Fruit fly (Drosophila melanogaster) Kc167 (cell line): ENCODE data around the gene CG44532.

Source experiments
- Myc ChIP-seq: fragments of >200 bp; optimal IDR thresholded peaks from 2 replicates; lab custom pipeline; 2017; ENCODE audit warnings: missing external identifiers
- h ChIP-seq: fragments of >200 bp; optimal IDR thresholded peaks from 3 replicates; lab custom pipeline; 2018; ENCODE audit warnings: missing external identifiers
- insv ChIP-seq: fragments of >200 bp; optimal IDR thresholded peaks from 3 replicates; lab custom pipeline; 2018; ENCODE audit warnings: missing external identifiers
- psq ChIP-seq: fragments of >200 bp; optimal IDR thresholded peaks from 2 replicates; lab custom pipeline; 2017; ENCODE audit warnings: missing external identifiers

DNA sequence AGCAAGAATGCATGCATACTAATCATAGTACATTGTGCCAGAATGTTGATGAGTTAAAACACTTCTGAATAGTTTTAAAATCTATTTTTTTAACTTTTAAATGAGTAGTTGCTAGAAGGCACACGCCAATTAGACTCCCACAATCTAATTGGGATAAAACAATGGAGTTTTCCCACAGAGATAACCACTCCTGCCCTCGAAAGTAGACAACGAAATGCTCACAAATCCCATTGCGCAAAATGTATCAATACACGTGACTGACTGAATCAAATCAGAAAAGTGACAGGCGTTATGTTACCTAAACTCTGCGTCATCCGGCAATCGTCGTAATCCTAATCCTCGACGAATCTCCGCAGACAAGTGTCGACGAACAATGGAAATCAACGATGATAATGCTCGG, 44.1 kb upstream of the CG44532 start:
- TF ChIP-seq insv (lab: Kevin White, UChicago) (no peak), psq (lab: Kevin White, UChicago) (no peak), h (no peak), Myc (no peak)
